Worm (Caenorhabditis elegans): ENCODE results near the gene F16B4.2.

- TF ChIP-seq tbx-37 (GFP tag; conservative IDR thresholded peaks at IDR 0.05) (no peak), ama-1 (optimal IDR thresholded peaks at IDR 0.05) (no peak), tra-4 (tag; optimal IDR thresholded peaks at IDR 0.05) (no peak), pes-1 (GFP tag; IDR thresholded peaks at IDR 0.05) (no peak), aly-1 (tag; optimal IDR thresholded peaks at IDR 0.05) (no peak), F13C5.2 (tag; optimal IDR thresholded peaks at IDR 0.05) (no peak), B0310.2 (tag; optimal IDR thresholded peaks at IDR 0.05) (no peak), ceh-13 (GFP tag; optimal IDR thresholded peaks at IDR 0.05) (no peak), ets-7 (tag; optimal IDR thresholded peaks at IDR 0.05) (no peak), tbx-11 (GFP tag; IDR thresholded peaks at IDR 0.05) (no peak), scrt-1 (GFP tag; IDR thresholded peaks at IDR 0.05) (no peak), flt-1 (GFP tag; IDR thresholded peaks at IDR 0.05) (no peak), hmbx-1 (tag; optimal IDR thresholded peaks at IDR 0.05) (no peak)
Observed at ce11 chrV:1579790-1580189, 21.0 kb upstream of the F16B4.2 start.

All from whole organism, early embryonic.